Fruit fly (Drosophila melanogaster): ENCODE results near the gene RpS14b.

Gene RpS14b

DNA sequence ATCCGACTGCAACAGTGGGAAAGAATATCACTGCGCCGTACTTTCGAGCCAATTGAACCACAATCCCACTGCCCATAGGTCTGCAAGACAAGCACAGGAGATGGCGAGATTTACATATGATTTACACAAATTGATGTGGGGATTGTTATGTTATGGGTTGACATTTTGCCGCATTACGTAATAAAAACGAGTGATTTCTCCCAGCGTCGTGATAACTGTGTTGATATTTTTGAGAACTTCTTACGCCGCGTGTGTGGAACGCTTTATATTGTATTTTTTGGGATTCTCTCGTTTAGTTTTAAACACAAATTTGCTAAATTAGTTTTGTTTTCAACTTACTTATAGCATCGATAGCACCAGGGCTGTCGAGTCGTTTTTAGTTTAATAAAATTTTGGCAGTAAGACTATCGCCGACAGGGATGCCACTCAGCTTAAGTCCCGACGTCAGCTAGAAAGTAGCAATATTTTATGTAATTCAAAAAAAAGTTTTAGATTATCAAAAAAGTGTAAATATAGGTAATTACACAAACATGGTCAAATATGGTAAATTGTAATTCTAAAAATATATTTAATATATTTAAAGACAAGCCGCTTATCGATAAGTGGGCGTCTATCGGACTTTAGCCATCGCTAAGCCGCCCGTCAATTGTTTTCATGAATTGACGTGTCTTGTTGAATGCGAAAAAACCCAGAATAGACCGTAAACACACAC, 41.1 kb upstream of the RpS14b start, which contains the start of the genes CG45089, ND-MNLL and p115 (continued):
- TF ChIP-seq gcm (GFP tag; optimal IDR thresholded peaks at IDR 0.05) (peak; percentile 46), CG10462 (GFP tag; optimal IDR thresholded peaks at IDR 0.05) (peak; percentile 24), CG12155 (GFP tag; optimal IDR thresholded peaks at IDR 0.05) (peak; percentile 66), bbx (GFP tag; IDR thresholded peaks at IDR 0.05; ENCODE audit: partially characterized antibody) (no peak), dmrt11E (tag; optimal IDR thresholded peaks at IDR 0.05) (peak; percentile 56), cwo (GFP tag; optimal IDR thresholded peaks at IDR 0.05) (no peak), CG9609 (GFP tag; optimal IDR thresholded peaks at IDR 0.05) (peak; percentile 7), CG5953 (GFP tag; IDR thresholded peaks at IDR 0.05) (no peak), onecut (GFP tag; IDR thresholded peaks at IDR 0.05) (0 out of 2 replicates have a peak, but pooled peaks have one; percentile 6), nom (GFP tag; optimal IDR thresholded peaks at IDR 0.05) (no peak), toy (GFP tag; IDR thresholded peaks at IDR 0.05) (no peak), Scr (GFP tag; IDR thresholded peaks at IDR 0.05; ENCODE audit: partially characterized antibody) (peak; percentile 72), gce (GFP tag; IDR thresholded peaks at IDR 0.05) (no peak), CG43689 (GFP tag; IDR thresholded peaks at IDR 0.05) (no peak), ato (GFP tag; IDR thresholded peaks at IDR 0.05; ENCODE audit: partially characterized antibody) (no peak), zfh2 (GFP tag; optimal IDR thresholded peaks at IDR 0.05) (peak; percentile 48), otp (GFP tag; IDR thresholded peaks at IDR 0.05) (no peak), Spps (tag; optimal IDR thresholded peaks at IDR 0.05) (peak; percentile 9), D19B (GFP tag; optimal IDR thresholded peaks at IDR 0.05) (no peak), CG12391 (tag; optimal IDR thresholded peaks at IDR 0.05) (peak; percentile 85), zen (tag; optimal IDR thresholded peaks at IDR 0.05) (peak; percentile 53), h (optimal IDR thresholded peaks at IDR 0.05) (no peak), br (optimal IDR thresholded peaks at IDR 0.05) (no peak), nmo (GFP tag; optimal IDR thresholded peaks at IDR 0.05) (peak; percentile 73), CoRest (tag; optimal IDR thresholded peaks at IDR 0.05) (peak; percentile 64), CG8359 (GFP tag; optimal IDR thresholded peaks at IDR 0.05; ENCODE audit: borderline replicate concordance) (no peak), CG8765 (GFP tag; IDR thresholded peaks at IDR 0.05) (no peak), en (GFP tag; optimal IDR thresholded peaks at IDR 0.05) (no peak), CG1529 (GFP tag; optimal IDR thresholded peaks at IDR 0.05) (peak; percentile 6), CG6272 (GFP tag; IDR thresholded peaks at IDR 0.05) (peak; percentile 42; the same call in 1 of the 2 replicates), CG18599 (GFP tag; optimal IDR thresholded peaks at IDR 0.05) (peak; percentile 51), CG34224 (GFP tag; IDR thresholded peaks at IDR 0.05; ENCODE audit: partially characterized antibody) (no peak), gfzf (GFP tag; optimal IDR thresholded peaks at IDR 0.05) (peak; percentile 12), CG14710 (tag; optimal IDR thresholded peaks at IDR 0.05) (peak; percentile 77), Chrac-16 (GFP tag; optimal IDR thresholded peaks at IDR 0.05) (peak; percentile 68), tgo (GFP tag; IDR thresholded peaks at IDR 0.05) (peak; percentile 53; the same call in 2 of the 3 replicates), gsb (GFP tag; IDR thresholded peaks at IDR 0.05) (no peak), Hr78 (GFP tag; optimal IDR thresholded peaks at IDR 0.05) (no peak), CG10209 (GFP tag; optimal IDR thresholded peaks at IDR 0.05) (peak; percentile 25), lola (GFP tag; optimal IDR thresholded peaks at IDR 0.05) (peak in 1 of 3 experiments; percentile 58), da (GFP tag; optimal IDR thresholded peaks at IDR 0.05) (no peak), tx (GFP tag; optimal IDR thresholded peaks at IDR 0.05) (no peak), CG12104 (GFP tag; optimal IDR thresholded peaks at IDR 0.05) (no peak), Oli (tag; optimal IDR thresholded peaks at IDR 0.05) (no peak), Hr3 (GFP tag; optimal IDR thresholded peaks at IDR 0.05) (peak; percentile 69), corto (GFP tag; optimal IDR thresholded peaks at IDR 0.05) (peak; percentile 43), HLH3B (GFP tag; IDR thresholded peaks at IDR 0.05) (peak; percentile 30; the same call in 1 of the 2 replicates), dm (GFP tag; optimal IDR thresholded peaks at IDR 0.05) (peak; percentile 14), CG11723 (GFP tag; optimal IDR thresholded peaks at IDR 0.05) (no peak)
